Worm (Caenorhabditis elegans): ENCODE data around the gene clec-49.
"Not testable (repeated sequence)": the region's sequence is repeated elsewhere in the genome, so short reads cannot be mapped to it uniquely, and the experiment has no call there.

ce11 chrV:19770837-19771236, 19.8 kb upstream of the clec-49 start:
- not testable (repeated sequence) for TF ChIP-seq lin-39 (tag; optimal IDR thresholded peaks at IDR 0.05); nhr-28 (tag; optimal IDR thresholded peaks at IDR 0.05); unc-62 (GFP tag; optimal IDR thresholded peaks at IDR 0.05 in 1 of 2); unc-62 (tag; optimal IDR thresholded peaks at IDR 0.05); unc-39 (tag; optimal IDR thresholded peaks at IDR 0.05); nhr-76 (tag; optimal IDR thresholded peaks at IDR 0.05); ZK546.5 (tag; optimal IDR thresholded peaks at IDR 0.05); fos-1 (tag; optimal IDR thresholded peaks at IDR 0.05)
